Worm (Caenorhabditis elegans) whole organism, young adult: ENCODE measurements around the gene Y62H9A.4.

Experiments
- F55B11.4 ChIP-seq: sonication (generic microtip); optimal IDR thresholded peaks from 2 replicates; lab custom pipeline; 2016; ENCODE audit warnings: missing compliant biosample characterization, missing genetic modification characterization, borderline replicate concordance; ENCODE audit not compliant: insufficient read depth
- F57A8.1 ChIP-seq: fragments of 200-800 bp; sonication (Bioruptor generic); optimal IDR thresholded peaks from 2 replicates; lab custom pipeline; 2018; ENCODE audit warnings: mild to moderate bottlenecking, missing genetic modification characterization, moderate library complexity, missing compliant biosample characterization
- ama-1 ChIP-seq, 3 experiments: fragments of 150-350 bp in 1 of 3; sonication (generic microtip) in 2 of 3; optimal IDR thresholded peaks; 2 replicates each; lab custom pipeline; 2014 to 2018; ENCODE audit warnings: missing biosample characterization in 2 of 3, missing genetic modification characterization in 2 of 3, missing genetic modification reagents in 2 of 3
- ceh-91 ChIP-seq: fragments of 200-800 bp; sonication (Bioruptor generic); IDR thresholded peaks from 2 replicates; pipeline ENCODE4 v1.3.6; 2022; ENCODE audit warnings: missing genetic modification reagents, missing genetic modification characterization, missing compliant biosample characterization
- dpl-1 ChIP-seq: fragments of 150-350 bp; optimal IDR thresholded peaks from 2 replicates; lab custom pipeline; 2014; ENCODE audit warnings: missing biosample characterization, missing genetic modification reagents, missing genetic modification characterization
- him-1 ChIP-seq: sonication (generic microtip); optimal IDR thresholded peaks from 2 replicates; lab custom pipeline; 2016; ENCODE audit warnings: missing genotype, missing genetic modification reagents, missing genetic modification characterization, missing compliant biosample characterization
- somi-1 ChIP-seq: fragments of 200-800 bp; sonication (Bioruptor generic); optimal IDR thresholded peaks from 2 replicates; lab custom pipeline; 2018; ENCODE audit warnings: mild to moderate bottlenecking, missing genetic modification characterization, missing compliant biosample characterization

- TF ChIP-seq him-1 (tag; lab: Kevin White, UChicago): no peak
- TF ChIP-seq somi-1: no peak
- TF ChIP-seq F55B11.4: no peak
- no peak for TF ChIP-seq ama-1 (optimal IDR thresholded peaks at IDR 0.05; lab: Kevin White, UChicago)
- TF ChIP-seq ama-1 (GFP tag; optimal IDR thresholded peaks at IDR 0.05; lab: Kevin White, UChicago): no peak
- no peak for TF ChIP-seq ceh-91 (GFP tag; lab: Robert Waterston, UW)
- no peak for TF ChIP-seq dpl-1
- no peak for TF ChIP-seq F57A8.1 (GFP tag; lab: Kevin White, UChicago)
These were observed 25.5 kb upstream of the Y62H9A.4 start for ce11 chrX:11854432-11854831.
